Fruit fly (Drosophila melanogaster): ENCODE measurements around the gene CG34160.

DNA sequence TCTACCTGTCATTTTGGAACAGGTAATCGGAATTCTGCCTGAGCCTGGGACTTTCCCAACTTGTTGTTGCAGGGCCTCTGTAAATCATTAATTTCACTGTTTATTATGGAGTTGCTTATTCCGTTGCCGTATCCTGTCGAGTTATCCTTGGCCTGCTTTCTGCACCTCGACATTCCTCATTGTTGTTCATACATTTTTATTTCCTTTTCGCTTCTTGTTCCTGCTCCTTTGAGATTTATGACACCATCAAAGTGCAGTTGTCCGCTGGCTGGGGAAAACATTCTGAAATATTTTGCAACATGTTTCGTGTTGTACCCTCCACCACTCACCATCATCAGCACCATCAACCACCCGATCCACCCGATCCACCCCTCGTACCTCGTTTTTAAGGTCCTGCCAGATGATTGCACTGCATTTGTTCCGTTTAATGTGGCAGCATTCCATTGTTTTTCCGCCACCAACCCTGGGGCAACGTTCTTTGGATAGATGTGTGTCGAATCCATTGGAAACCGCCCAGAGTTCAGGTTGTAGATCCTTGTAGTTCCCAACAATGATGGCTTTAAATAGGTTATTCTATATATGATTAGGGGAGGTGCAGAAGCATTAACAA, 30.6 kb upstream of the CG34160 start:
- no peak for TF ChIP-seq CTCF (optimal IDR thresholded peaks at IDR 0.05)
- TF ChIP-seq CG8478 (optimal IDR thresholded peaks at IDR 0.05): no peak
